Fruit fly (Drosophila melanogaster) whole organism, prepupa: ENCODE data around the gene ara.

Source experiments
- Blimp-1 ChIP-seq: fragments of 200-800 bp; sonication (Bioruptor generic); optimal IDR thresholded peaks from 3 replicates; lab custom pipeline; 2017; ENCODE audit warnings: missing biosample characterization, missing genetic modification characterization, mild to moderate bottlenecking, moderate library complexity, missing genetic modification reagents
- CG10631 ChIP-seq: fragments of 200-800 bp; sonication (Bioruptor generic); optimal IDR thresholded peaks from 2 replicates; lab custom pipeline; 2016; ENCODE audit warnings: missing biosample characterization, missing genetic modification characterization
- CG10669 ChIP-seq: fragments of 200-800 bp; sonication (Bioruptor generic); optimal IDR thresholded peaks from 3 replicates; lab custom pipeline; 2018; ENCODE audit warnings: missing biosample characterization, mild to moderate bottlenecking, missing genetic modification characterization, moderate library complexity
- CG11902 ChIP-seq: fragments of 200-800 bp; sonication (Bioruptor generic); optimal IDR thresholded peaks from 3 replicates; lab custom pipeline; 2016; ENCODE audit warnings: missing biosample characterization, missing genetic modification characterization
- CG15336 ChIP-seq: fragments of 200-800 bp; sonication (Bioruptor generic); IDR thresholded peaks from 2 replicates; pipeline ENCODE4 v1.3.6; 2022; ENCODE audit warnings: missing biosample characterization, missing genetic modification characterization
- CG1621 ChIP-seq: fragments of 200-800 bp; sonication (Bioruptor generic); optimal IDR thresholded peaks from 3 replicates; lab custom pipeline; 2018; ENCODE audit warnings: missing biosample characterization, mild to moderate bottlenecking, missing genetic modification characterization
- CG16779 ChIP-seq: fragments of 200-800 bp; sonication (Bioruptor generic); optimal IDR thresholded peaks from 3 replicates; lab custom pipeline; 2017; ENCODE audit warnings: missing biosample characterization, mild to moderate bottlenecking, missing genetic modification characterization
- CG3032 ChIP-seq: fragments of 200-800 bp; optimal IDR thresholded peaks from 2 replicates; lab custom pipeline; 2019; ENCODE audit warnings: missing biosample characterization, mild to moderate bottlenecking, missing genetic modification characterization, moderate library complexity
- CG31627 ChIP-seq: fragments of 200-800 bp; sonication (Bioruptor generic); optimal IDR thresholded peaks from 3 replicates; lab custom pipeline; 2016; ENCODE audit warnings: missing biosample characterization, missing genetic modification characterization
- CG34406 ChIP-seq: fragments of 200-800 bp; sonication (Bioruptor generic); optimal IDR thresholded peaks from 3 replicates; lab custom pipeline; 2016; ENCODE audit warnings: missing biosample characterization, missing genetic modification characterization
- CG6276 ChIP-seq: fragments of 200-800 bp; sonication (Bioruptor generic); optimal IDR thresholded peaks from 2 replicates; lab custom pipeline; 2017; ENCODE audit warnings: missing biosample characterization, mild to moderate bottlenecking, missing genetic modification characterization
- CG6792 ChIP-seq: fragments of 200-800 bp; sonication (Bioruptor generic); optimal IDR thresholded peaks from 3 replicates; lab custom pipeline; 2016; ENCODE audit warnings: missing biosample characterization, missing genetic modification characterization
- CG6808 ChIP-seq: fragments of 200-800 bp; sonication (Bioruptor generic); optimal IDR thresholded peaks from 3 replicates; lab custom pipeline; 2017; ENCODE audit warnings: missing biosample characterization, missing genetic modification characterization, mild to moderate bottlenecking, moderate library complexity, missing genetic modification reagents
- CG6854 ChIP-seq: fragments of 200-800 bp; sonication (Bioruptor generic); optimal IDR thresholded peaks from 2 replicates; lab custom pipeline; 2017; ENCODE audit warnings: missing biosample characterization, mild to moderate bottlenecking, missing genetic modification characterization
- CG7368 ChIP-seq: fragments of 200-800 bp; sonication (Bioruptor generic); optimal IDR thresholded peaks from 3 replicates; lab custom pipeline; 2016; ENCODE audit warnings: missing biosample characterization, missing genetic modification characterization
- CG8119 ChIP-seq: fragments of 200-800 bp; sonication (Bioruptor generic); IDR thresholded peaks from 3 replicates; pipeline ENCODE4 v1.3.6; 2022; ENCODE audit warnings: missing biosample characterization, missing genetic modification characterization
- CG8632 ChIP-seq: fragments of 200-800 bp; sonication (Bioruptor generic); optimal IDR thresholded peaks from 3 replicates; lab custom pipeline; 2016; ENCODE audit warnings: missing biosample characterization, missing genetic modification characterization
- CG9139 ChIP-seq: fragments of 200-800 bp; sonication (Bioruptor generic); optimal IDR thresholded peaks from 3 replicates; lab custom pipeline; 2017; ENCODE audit warnings: missing biosample characterization, mild to moderate bottlenecking, missing genetic modification characterization
- Eip78C ChIP-seq: fragments of 200-800 bp; sonication (Bioruptor generic); peaks from one replicate; lab custom pipeline; 2016; ENCODE audit warnings: missing biosample characterization, missing genetic modification characterization
- Ets96B ChIP-seq: fragments of 200-800 bp; optimal IDR thresholded peaks from 2 replicates; lab custom pipeline; 2019; ENCODE audit warnings: missing biosample characterization, mild to moderate bottlenecking, missing genetic modification characterization, moderate library complexity
- Gug ChIP-seq: fragments of 200-800 bp; sonication (Bioruptor generic); IDR thresholded peaks from 2 replicates; pipeline ENCODE4 v1.3.6; 2022; ENCODE audit warnings: missing biosample characterization, missing genetic modification characterization
- Hr39 ChIP-seq: fragments of 200-800 bp; sonication (Bioruptor generic); optimal IDR thresholded peaks from 2 replicates; lab custom pipeline; 2016; ENCODE audit warnings: missing biosample characterization, missing genetic modification characterization
- Lpt ChIP-seq: fragments of 200-800 bp; sonication (Bioruptor generic); optimal IDR thresholded peaks from 3 replicates; lab custom pipeline; 2016; ENCODE audit warnings: missing biosample characterization, missing genetic modification characterization
- OdsH ChIP-seq: fragments of 200-800 bp; sonication (Bioruptor generic); optimal IDR thresholded peaks from 3 replicates; lab custom pipeline; 2016; ENCODE audit warnings: missing biosample characterization, missing genetic modification characterization
- Sox15 ChIP-seq: fragments of 200-800 bp; sonication (Bioruptor generic); optimal IDR thresholded peaks from 3 replicates; lab custom pipeline; 2016; ENCODE audit warnings: missing biosample characterization, missing genetic modification characterization
- acj6 ChIP-seq: fragments of 200-800 bp; sonication (Bioruptor generic); optimal IDR thresholded peaks from 3 replicates; lab custom pipeline; 2016; ENCODE audit warnings: missing biosample characterization, missing genetic modification characterization
- eg ChIP-seq: fragments of 200-800 bp; sonication (Bioruptor generic); IDR thresholded peaks from 3 replicates; pipeline ENCODE4 v1.3.6; 2022; ENCODE audit warnings: missing biosample characterization, missing genetic modification characterization
- esn ChIP-seq: fragments of 200-800 bp; sonication (Bioruptor generic); optimal IDR thresholded peaks from 2 replicates; lab custom pipeline; 2016; ENCODE audit warnings: missing biosample characterization, mild to moderate bottlenecking, missing genetic modification characterization, moderate library complexity
- fd59A ChIP-seq: fragments of 200-800 bp; sonication (Bioruptor generic); optimal IDR thresholded peaks from 2 replicates; lab custom pipeline; 2017; ENCODE audit warnings: missing biosample characterization, mild to moderate bottlenecking, missing genetic modification characterization, missing genetic modification reagents
- fkh ChIP-seq: fragments of 200-800 bp; sonication (Bioruptor generic); optimal IDR thresholded peaks from 3 replicates; lab custom pipeline; 2017; ENCODE audit warnings: missing biosample characterization, mild to moderate bottlenecking, missing genetic modification characterization, moderate library complexity
- lz ChIP-seq: fragments of 200-800 bp; sonication (Bioruptor generic); optimal IDR thresholded peaks from 3 replicates; lab custom pipeline; 2016; ENCODE audit warnings: missing biosample characterization, missing genetic modification characterization
- pdm3 ChIP-seq: fragments of 200-800 bp; sonication (Bioruptor generic); optimal IDR thresholded peaks from 3 replicates; lab custom pipeline; 2016; ENCODE audit warnings: missing biosample characterization, missing genetic modification characterization
- ss ChIP-seq, 2 experiments: fragments of 200-800 bp; sonication (Bioruptor generic); optimal IDR thresholded peaks; 2 replicates in 1 of 2; 3 replicates in 1 of 2; lab custom pipeline; 2017 to 2018; ENCODE audit warnings: mild to moderate bottlenecking in 2 of 2, missing biosample characterization in 2 of 2, missing genetic modification characterization in 2 of 2, moderate library complexity in 1 of 2
- svp ChIP-seq: fragments of 200-800 bp; sonication (Bioruptor generic); peaks from one replicate; lab custom pipeline; 2016; ENCODE audit warnings: missing biosample characterization, missing genetic modification characterization

The ara gene

dm6 chr3L:12635008-12635407 lies 54.5 kb downstream of the ara start:
- TF ChIP-seq CG6276 (GFP tag; lab: Kevin White, UChicago), result no peak
- no peak for TF ChIP-seq Ets96B (tag; lab: Kevin White, UChicago)
- TF ChIP-seq CG6792 (GFP tag; lab: Kevin White, UChicago), result no peak
- no peak for TF ChIP-seq CG1621 (tag; lab: Kevin White, UChicago)
- TF ChIP-seq CG6854, result no peak
- TF ChIP-seq Blimp-1 (GFP tag; lab: Kevin White, UChicago), result no peak
- TF ChIP-seq CG10631 (GFP tag; lab: Kevin White, UChicago), result no peak
- no peak for TF ChIP-seq Lpt (GFP tag; lab: Kevin White, UChicago)
- no peak for TF ChIP-seq CG3032 (tag; lab: Kevin White, UChicago)
- TF ChIP-seq Sox15 (GFP tag; lab: Kevin White, UChicago), result no peak
- no peak for TF ChIP-seq CG8632
- TF ChIP-seq CG8119, result no peak
- TF ChIP-seq CG9139 (GFP tag; lab: Kevin White, UChicago), result no peak
- no peak for TF ChIP-seq Gug (GFP tag; lab: Robert Waterston, UW)

DNA sequence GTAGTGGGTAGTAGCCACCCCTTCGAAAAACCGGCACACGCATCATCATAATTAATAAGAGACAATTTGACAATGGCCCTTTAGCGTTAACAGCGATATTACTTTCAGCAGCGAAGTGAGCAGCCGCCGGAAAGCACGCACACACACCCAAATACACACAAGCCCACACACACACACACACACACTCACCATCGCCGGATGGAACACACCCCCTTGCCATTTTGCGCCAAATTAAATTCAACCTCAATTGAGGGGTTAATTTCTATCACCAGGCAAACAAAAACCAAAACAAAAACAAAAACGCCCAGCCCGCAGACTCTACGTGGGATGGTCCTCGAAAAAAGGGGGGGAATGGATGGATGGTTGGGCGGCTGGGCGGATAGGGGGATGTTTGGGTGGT lies 57.9 kb downstream of the ara start:
- TF ChIP-seq CG9139 (GFP tag; lab: Kevin White, UChicago) (no peak), CG15336 (GFP tag; lab: Robert Waterston, UW) (no peak), CG11902 (GFP tag; lab: Kevin White, UChicago) (no peak)

dm6 chr3L:12638919-12639607 lies 58.6 kb downstream of the ara start:
- TF ChIP-seq svp (GFP tag; lab: Kevin White, UChicago) (peak; percentile 52), pdm3 (no peak), Eip78C (GFP tag; lab: Kevin White, UChicago) (peak; percentile 32), OdsH (GFP tag; lab: Kevin White, UChicago) (no peak)

dm6 chr3L:12639608-12639967 lies 59.1 kb downstream of the ara start:
- TF ChIP-seq CG3032 (tag; lab: Kevin White, UChicago) (no peak), lz (GFP tag; lab: Kevin White, UChicago) (no peak), CG7368 (GFP tag; lab: Kevin White, UChicago) (no peak), CG10669 (GFP tag; lab: Kevin White, UChicago) (no peak), esn (no peak), CG31627 (GFP tag; lab: Kevin White, UChicago) (no peak), Hr39 (no peak), CG34406 (GFP tag; lab: Kevin White, UChicago) (no peak), CG16779 (no peak), CG8119 (no peak)
- TF ChIP-seq, all 60 proteins: peak for 0

DNA sequence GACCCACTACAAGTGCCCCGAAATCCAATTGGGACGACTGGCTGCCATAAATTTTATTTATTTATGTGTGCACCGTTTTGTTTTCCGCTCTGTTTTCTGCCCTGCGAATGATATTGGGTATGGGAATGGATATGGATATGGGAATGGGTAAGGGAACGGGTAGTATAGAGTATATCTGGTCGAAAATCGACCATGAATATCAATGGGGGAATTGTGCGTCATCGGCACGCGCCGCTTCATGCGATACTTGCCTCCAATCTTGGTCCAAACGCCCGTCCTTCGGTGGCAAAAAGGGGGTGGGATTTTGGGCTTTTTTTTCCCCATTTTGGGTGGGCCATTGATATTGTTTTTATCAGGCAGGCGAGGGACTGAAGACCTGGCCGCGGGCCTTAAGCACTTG lies 60.2 kb downstream of the ara start:
- no peak for TF ChIP-seq Blimp-1 (GFP tag; lab: Kevin White, UChicago)
- no peak for TF ChIP-seq Sox15 (GFP tag; lab: Kevin White, UChicago)
- TF ChIP-seq fd59A (GFP tag; lab: Kevin White, UChicago), result no peak
- TF ChIP-seq Lpt (GFP tag; lab: Kevin White, UChicago), result no peak
- no peak for TF ChIP-seq eg (GFP tag; lab: Robert Waterston, UW)
- TF ChIP-seq, all 60 proteins: peak for 0

DNA sequence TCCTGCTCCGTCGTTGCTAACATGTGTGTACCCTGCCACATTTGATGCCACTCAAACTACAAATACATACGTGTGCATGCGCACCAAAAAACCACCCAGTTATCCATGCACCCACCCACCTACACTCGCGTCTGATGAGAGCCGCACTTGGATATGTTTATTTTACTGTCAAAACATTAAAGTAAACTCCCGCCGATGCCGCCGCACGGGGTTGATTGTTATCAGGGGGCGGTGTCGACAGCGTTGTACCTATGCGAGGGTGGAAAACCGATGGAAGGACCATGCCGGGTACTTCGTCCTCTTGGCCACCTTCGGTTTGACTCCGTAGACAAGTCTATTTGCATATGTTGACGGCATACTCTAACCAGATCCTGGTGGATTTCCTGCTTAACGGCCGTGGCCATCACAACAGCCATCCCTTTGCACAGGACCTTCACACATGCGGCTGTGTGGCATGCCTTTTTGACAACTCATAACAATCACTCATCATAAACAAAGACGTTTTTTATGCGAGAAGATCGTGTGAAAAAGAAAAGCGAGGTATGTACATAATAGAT lies 61.9 kb downstream of the ara start:
- TF ChIP-seq ss (GFP tag; optimal IDR thresholded peaks at IDR 0.05; lab: Kevin White, UChicago) (no peak), fkh (GFP tag; lab: Kevin White, UChicago) (peak; percentile 1), CG6808 (GFP tag; lab: Kevin White, UChicago) (no peak), CG16779 (no peak), CG11902 (GFP tag; lab: Kevin White, UChicago) (no peak), acj6 (GFP tag; lab: Kevin White, UChicago) (no peak), CG8119 (no peak), pdm3 (no peak)
- TF ChIP-seq, all 60 proteins: peak for 1
